Fruit fly (Drosophila melanogaster) whole organism, embryonic: ENCODE results near the gene capu.

Source experiments
- CG11504 ChIP-seq: fragments of 200-800 bp; sonication (Bioruptor generic); optimal IDR thresholded peaks from 3 replicates; lab custom pipeline; 2019; ENCODE audit warnings: missing biosample characterization, mild to moderate bottlenecking, missing genetic modification characterization, moderate library complexity
- CG13624 ChIP-seq: fragments of 200-800 bp; sonication (Bioruptor generic); optimal IDR thresholded peaks from 2 replicates; lab custom pipeline; 2016; ENCODE audit warnings: missing biosample characterization, missing genetic modification characterization
- CG15269 ChIP-seq: fragments of 200-800 bp; sonication (Bioruptor generic); optimal IDR thresholded peaks from 2 replicates; lab custom pipeline; 2018; ENCODE audit warnings: missing biosample characterization, mild to moderate bottlenecking, missing genetic modification characterization, moderate library complexity
- CG7372 ChIP-seq: fragments of 200-800 bp; sonication (Bioruptor generic); IDR thresholded peaks from 2 replicates; pipeline ENCODE4 v1.3.6; 2022; ENCODE audit warnings: missing biosample characterization, missing genetic modification characterization

DNA sequence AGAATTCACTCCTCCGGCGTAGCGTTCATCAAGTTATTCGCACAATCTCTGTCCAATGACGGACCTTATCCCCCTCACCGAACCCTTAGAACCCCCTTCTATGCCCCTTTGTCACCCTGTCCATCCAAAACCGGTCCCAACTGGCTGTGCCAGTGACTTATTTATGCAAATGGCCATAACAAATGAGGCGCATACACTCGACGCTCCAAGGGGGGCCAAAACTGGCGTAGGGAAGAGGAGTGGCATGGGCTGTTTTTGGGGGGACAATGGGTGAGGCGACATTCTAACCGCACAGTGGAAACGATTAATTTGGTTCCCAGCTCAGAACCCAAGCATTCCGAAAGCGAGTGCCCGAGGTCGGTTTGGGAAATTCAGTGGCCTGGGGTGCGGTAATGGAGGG lies 31.0 kb upstream of the capu start:
- TF ChIP-seq CG7372, result no peak
- TF ChIP-seq CG11504 (tag; lab: Kevin White, UChicago), result no peak
- no peak for TF ChIP-seq CG13624 (GFP tag; lab: Kevin White, UChicago)
- TF ChIP-seq CG15269, result no peak
